Worm (Caenorhabditis elegans) whole organism, late embryonic: ENCODE results near the gene bnc-1.

Source experiments
- C08G9.2 ChIP-seq: sonication (generic microtip); optimal IDR thresholded peaks from 2 replicates; lab custom pipeline; 2016; ENCODE audit warnings: mild to moderate bottlenecking, missing genetic modification characterization, moderate library complexity, missing compliant biosample characterization
- K02D7.2 ChIP-seq: sonication (generic microtip); optimal IDR thresholded peaks from 2 replicates; lab custom pipeline; 2017; ENCODE audit warnings: mild to moderate bottlenecking, missing genetic modification characterization, missing compliant biosample characterization
- Y22D7AL.16 ChIP-seq: sonication (generic microtip); optimal IDR thresholded peaks from 2 replicates; lab custom pipeline; 2016; ENCODE audit warnings: missing genetic modification characterization, missing compliant biosample characterization
- ahr-1 ChIP-seq: sonication (generic microtip); optimal IDR thresholded peaks from 2 replicates; lab custom pipeline; 2016; ENCODE audit warnings: missing genetic modification characterization, missing compliant biosample characterization
- ceh-14 ChIP-seq: sonication (generic microtip); optimal IDR thresholded peaks from 2 replicates; lab custom pipeline; 2016; ENCODE audit warnings: missing genotype, missing genetic modification characterization, missing compliant biosample characterization
- ceh-18 ChIP-seq: sonication (generic microtip); optimal IDR thresholded peaks from 2 replicates; lab custom pipeline; 2016; ENCODE audit warnings: missing genetic modification characterization, missing compliant biosample characterization
- ceh-19 ChIP-seq: fragments of 200-800 bp; sonication (Bioruptor generic); optimal IDR thresholded peaks from 2 replicates; lab custom pipeline; 2018; ENCODE audit warnings: mild to moderate bottlenecking, missing genetic modification characterization, missing compliant biosample characterization
- ceh-22 ChIP-seq: sonication (generic microtip); optimal IDR thresholded peaks from 2 replicates; lab custom pipeline; 2017; ENCODE audit warnings: missing biosample characterization, missing genetic modification characterization
- ceh-24 ChIP-seq: sonication (generic microtip); optimal IDR thresholded peaks from 2 replicates; lab custom pipeline; 2016; ENCODE audit warnings: mild to moderate bottlenecking, missing genetic modification characterization, missing compliant biosample characterization
- ceh-34 ChIP-seq: sonication (generic microtip); optimal IDR thresholded peaks from 2 replicates; lab custom pipeline; 2016; ENCODE audit warnings: mild to moderate bottlenecking, missing genetic modification characterization, missing compliant biosample characterization
- elt-2 ChIP-seq: sonication (generic microtip); optimal IDR thresholded peaks from 2 replicates; lab custom pipeline; 2016; ENCODE audit warnings: missing genetic modification reagents, missing genetic modification characterization, missing compliant biosample characterization
- elt-4 ChIP-seq: sonication (generic microtip); optimal IDR thresholded peaks from 2 replicates; lab custom pipeline; 2016; ENCODE audit warnings: missing genetic modification characterization, missing compliant biosample characterization
- eyg-1 ChIP-seq: sonication (generic microtip); optimal IDR thresholded peaks from 2 replicates; lab custom pipeline; 2016; ENCODE audit warnings: missing genotype, missing genetic modification characterization, missing compliant biosample characterization
- fax-1 ChIP-seq: sonication (generic microtip); optimal IDR thresholded peaks from 2 replicates; lab custom pipeline; 2016; ENCODE audit warnings: missing genotype, missing genetic modification characterization, missing compliant biosample characterization
- fkh-10 ChIP-seq: fragments of 150-350 bp; optimal IDR thresholded peaks from 2 replicates; lab custom pipeline; 2014; ENCODE audit warnings: missing biosample characterization, missing genetic modification reagents, missing genetic modification characterization
- fkh-6 ChIP-seq: sonication (generic microtip); optimal IDR thresholded peaks from 2 replicates; lab custom pipeline; 2016; ENCODE audit warnings: missing genetic modification characterization, missing compliant biosample characterization
- hlh-13 ChIP-seq: fragments of 200-800 bp; sonication (Bioruptor generic); optimal IDR thresholded peaks from 2 replicates; lab custom pipeline; 2018; ENCODE audit warnings: mild to moderate bottlenecking, missing genetic modification characterization, missing compliant biosample characterization
- hlh-15 ChIP-seq: sonication (generic microtip); optimal IDR thresholded peaks from 2 replicates; lab custom pipeline; 2016; ENCODE audit warnings: missing genetic modification characterization, missing compliant biosample characterization
- hlh-30 ChIP-seq: sonication (generic microtip); optimal IDR thresholded peaks from 2 replicates; lab custom pipeline; 2017; ENCODE audit warnings: antibody characterized with exemption, missing genetic modification characterization, missing compliant biosample characterization; ENCODE audit not compliant: insufficient read depth
- hlh-8 ChIP-seq: sonication (generic microtip); optimal IDR thresholded peaks from 2 replicates; lab custom pipeline; 2016; ENCODE audit warnings: missing genotype, missing genetic modification characterization, missing compliant biosample characterization
- nfya-1 ChIP-seq: sonication (generic microtip); optimal IDR thresholded peaks from 2 replicates; lab custom pipeline; 2017; ENCODE audit warnings: missing genetic modification characterization, mild to moderate bottlenecking, missing compliant biosample characterization, antibody characterized with exemption, moderate library complexity
- nhr-232 ChIP-seq: sonication (generic microtip); optimal IDR thresholded peaks from 2 replicates; lab custom pipeline; 2016; ENCODE audit warnings: missing genetic modification characterization, missing compliant biosample characterization
- odd-2 ChIP-seq: sonication (generic microtip); optimal IDR thresholded peaks from 2 replicates; lab custom pipeline; 2017; ENCODE audit warnings: antibody characterized with exemption, mild to moderate bottlenecking, missing genetic modification characterization, missing compliant biosample characterization
- pat-9 ChIP-seq: fragments of 200-800 bp; sonication (Bioruptor generic); optimal IDR thresholded peaks from 2 replicates; lab custom pipeline; 2018; ENCODE audit warnings: mild to moderate bottlenecking, missing genetic modification characterization, moderate library complexity, missing compliant biosample characterization
- pax-1 ChIP-seq: fragments of 150-350 bp; optimal IDR thresholded peaks from 2 replicates; lab custom pipeline; 2014; ENCODE audit warnings: missing biosample characterization, missing genetic modification characterization
- pha-2 ChIP-seq: sonication (generic microtip); optimal IDR thresholded peaks from 2 replicates; lab custom pipeline; 2017; ENCODE audit warnings: mild to moderate bottlenecking, missing genetic modification characterization, missing compliant biosample characterization
- pqm-1 ChIP-seq: sonication (generic microtip); optimal IDR thresholded peaks from 2 replicates; lab custom pipeline; 2016; ENCODE audit warnings: missing genetic modification characterization, missing compliant biosample characterization
- pros-1 ChIP-seq: fragments of 150-350 bp; optimal IDR thresholded peaks from 2 replicates; lab custom pipeline; 2014; ENCODE audit warnings: missing biosample characterization, missing genetic modification reagents, missing genetic modification characterization
- ref-2 ChIP-seq: sonication (generic microtip); optimal IDR thresholded peaks from 2 replicates; lab custom pipeline; 2016; ENCODE audit warnings: missing genetic modification characterization, missing compliant biosample characterization
- sdc-2 ChIP-seq: sonication (generic microtip); optimal IDR thresholded peaks from 2 replicates; lab custom pipeline; 2016; ENCODE audit warnings: missing genotype, missing genetic modification characterization, missing compliant biosample characterization
- sox-2 ChIP-seq: fragments of 200-800 bp; sonication (Bioruptor generic); IDR thresholded peaks from 2 replicates; pipeline ENCODE4 v1.3.6; 2022; ENCODE audit warnings: missing genetic modification reagents, missing genetic modification characterization, missing compliant biosample characterization
- sox-4 ChIP-seq: sonication (generic microtip); optimal IDR thresholded peaks from 2 replicates; lab custom pipeline; 2017; ENCODE audit warnings: mild to moderate bottlenecking, missing genetic modification characterization, inconsistent platforms, missing compliant biosample characterization
- tbx-2 ChIP-seq: sonication (generic microtip); optimal IDR thresholded peaks from 2 replicates; lab custom pipeline; 2016; ENCODE audit warnings: missing genetic modification characterization, missing compliant biosample characterization
- unc-3 ChIP-seq, 2 experiments: fragments of 200-800 bp in 1 of 2; sonication (Bioruptor generic) in 1 of 2; sonication (generic microtip) in 1 of 2; conservative IDR thresholded peaks in 1 of 2; optimal IDR thresholded peaks in 1 of 2; 2 replicates each; pipeline versions ENCODE4 v1.3.6 to Lab custom; 2016 to 2022; ENCODE audit warnings: missing compliant biosample characterization in 2 of 2, missing genetic modification characterization in 2 of 2, missing genetic modification reagents in 1 of 2
- unc-55 ChIP-seq: sonication (generic microtip); optimal IDR thresholded peaks from 2 replicates; lab custom pipeline; 2017; ENCODE audit warnings: missing biosample characterization, missing genetic modification reagents, missing genetic modification characterization
- unc-86 ChIP-seq: sonication (generic microtip); optimal IDR thresholded peaks from 2 replicates; lab custom pipeline; 2016; ENCODE audit warnings: missing genetic modification characterization, missing compliant biosample characterization
- zip-5 ChIP-seq: sonication (generic microtip); optimal IDR thresholded peaks from 2 replicates; lab custom pipeline; 2016; ENCODE audit warnings: missing genetic modification characterization, missing compliant biosample characterization
- ztf-16 ChIP-seq: sonication (generic microtip); optimal IDR thresholded peaks from 2 replicates; lab custom pipeline; 2017; ENCODE audit warnings: missing genetic modification characterization, missing compliant biosample characterization

Gene bnc-1

ce11 chrV:12275714-12276113 is 1.1 kb downstream of the bnc-1 start:
- TF ChIP-seq unc-3 (GFP tag; conservative IDR thresholded peaks at IDR 0.05; lab: Robert Waterston, UW) = no peak
- TF ChIP-seq unc-3 (tag; optimal IDR thresholded peaks at IDR 0.05; lab: Kevin White, UChicago) = no peak
- TF ChIP-seq pha-2 (tag; lab: Kevin White, UChicago) = no peak
- no peak for TF ChIP-seq hlh-15 (tag; lab: Kevin White, UChicago)
- TF ChIP-seq fax-1 (tag; lab: Kevin White, UChicago) = no peak
- TF ChIP-seq pat-9 (tag; lab: Kevin White, UChicago) = no peak
- no peak for TF ChIP-seq ceh-19 (GFP tag; lab: Kevin White, UChicago)
- TF ChIP-seq hlh-8 (tag; lab: Kevin White, UChicago) = no peak
- no peak for TF ChIP-seq ahr-1 (tag; lab: Kevin White, UChicago)
- TF ChIP-seq odd-2 (tag; lab: Kevin White, UChicago) = no peak
- no peak for TF ChIP-seq ref-2 (tag; lab: Kevin White, UChicago)
- no peak for TF ChIP-seq pros-1 (tag; lab: Kevin White, UChicago)
- no peak for TF ChIP-seq hlh-13
- no peak for TF ChIP-seq elt-4 (tag; lab: Kevin White, UChicago)
- no peak for TF ChIP-seq C08G9.2 (tag; lab: Kevin White, UChicago)
- no peak for TF ChIP-seq nhr-232 (tag; lab: Kevin White, UChicago)
- no peak for TF ChIP-seq eyg-1 (tag; lab: Kevin White, UChicago)
- TF ChIP-seq hlh-30 (tag; lab: Kevin White, UChicago) = no peak
- no peak for TF ChIP-seq ceh-14 (tag; lab: Kevin White, UChicago)
- TF ChIP-seq ceh-18 (tag; lab: Kevin White, UChicago) = no peak
- no peak for TF ChIP-seq nfya-1 (tag; lab: Kevin White, UChicago)

ce11 chrV:12271495-12271894 is 5.4 kb downstream of the bnc-1 start, which contains the start of the genes tsfm-1 and capg-2:
tsfm-1 (minus strand) TSS chrV:12271551.
capg-2 (plus strand) TSS chrV:12271873.
- TF ChIP-seq Y22D7AL.16 (tag; lab: Kevin White, UChicago) = no peak
- no peak for TF ChIP-seq ztf-16
- no peak for TF ChIP-seq K02D7.2 (tag; lab: Kevin White, UChicago)
- no peak for TF ChIP-seq odd-2 (tag; lab: Kevin White, UChicago)
- TF ChIP-seq pqm-1 (tag; lab: Kevin White, UChicago) = no peak
- TF ChIP-seq sox-2 (GFP tag; lab: Robert Waterston, UW) = no peak
- no peak for TF ChIP-seq unc-55 (GFP tag; lab: Kevin White, UChicago)
- no peak for TF ChIP-seq tbx-2 (tag; lab: Kevin White, UChicago)
- no peak for TF ChIP-seq zip-5 (tag; lab: Kevin White, UChicago)
- TF ChIP-seq fkh-6 = no peak
- TF ChIP-seq ceh-34 (tag; lab: Kevin White, UChicago) = no peak
- no peak for TF ChIP-seq ahr-1 (tag; lab: Kevin White, UChicago)
- TF ChIP-seq nhr-232 (tag; lab: Kevin White, UChicago) = no peak
- TF ChIP-seq ceh-24 (tag; lab: Kevin White, UChicago) = no peak
- no peak for TF ChIP-seq ceh-19 (GFP tag; lab: Kevin White, UChicago)
- TF ChIP-seq sdc-2 (tag; lab: Kevin White, UChicago) = no peak

- TF ChIP-seq ceh-18 (tag; lab: Kevin White, UChicago) (peak; percentile 59), ceh-22 (tag; lab: Kevin White, UChicago) (no peak), elt-2 (tag; lab: Kevin White, UChicago) (peak; percentile 65)
- TF ChIP-seq, all 69 proteins: peak for 2
These were observed 7.5 kb downstream of the bnc-1 start, which contains the start of gene twk-24 for ce11 chrV:12269272-12269767. twk-24 (minus strand) TSS chrV:12269322.

- TF ChIP-seq fkh-10 (GFP tag; lab: Kevin White, UChicago) (no peak), C08G9.2 (tag; lab: Kevin White, UChicago) (no peak), pax-1 (no peak), pat-9 (tag; lab: Kevin White, UChicago) (no peak), unc-86 (tag; lab: Kevin White, UChicago) (no peak), sox-4 (no peak)
These were observed 13.1 kb downstream of the bnc-1 start, which contains the start of gene ssp-35 for ce11 chrV:12263723-12264122. ssp-35 (minus strand) TSS chrV:12263823.
